Worm (Caenorhabditis elegans): ENCODE results near the gene ani-2.

The ani-2 gene

ce11 chrII:6327317-6327716 lies 37.9 kb downstream of the ani-2 start:
- TF ChIP-seq tbx-37 (GFP tag; conservative IDR thresholded peaks at IDR 0.05) (no peak), tbx-11 (GFP tag; IDR thresholded peaks at IDR 0.05) (no peak), B0310.2 (tag; optimal IDR thresholded peaks at IDR 0.05) (no peak), tra-4 (tag; optimal IDR thresholded peaks at IDR 0.05) (no peak), F13C5.2 (tag; optimal IDR thresholded peaks at IDR 0.05) (no peak), hmbx-1 (tag; optimal IDR thresholded peaks at IDR 0.05) (no peak), hmg-4 (GFP tag; optimal IDR thresholded peaks at IDR 0.05) (no peak), ceh-36 (tag; optimal IDR thresholded peaks at IDR 0.05) (no peak), ets-7 (tag; optimal IDR thresholded peaks at IDR 0.05) (no peak), scrt-1 (GFP tag; IDR thresholded peaks at IDR 0.05) (no peak), sea-1 (GFP tag; conservative IDR thresholded peaks at IDR 0.05) (no peak), pes-1 (GFP tag; IDR thresholded peaks at IDR 0.05) (no peak), aly-1 (tag; optimal IDR thresholded peaks at IDR 0.05) (no peak)

DNA sequence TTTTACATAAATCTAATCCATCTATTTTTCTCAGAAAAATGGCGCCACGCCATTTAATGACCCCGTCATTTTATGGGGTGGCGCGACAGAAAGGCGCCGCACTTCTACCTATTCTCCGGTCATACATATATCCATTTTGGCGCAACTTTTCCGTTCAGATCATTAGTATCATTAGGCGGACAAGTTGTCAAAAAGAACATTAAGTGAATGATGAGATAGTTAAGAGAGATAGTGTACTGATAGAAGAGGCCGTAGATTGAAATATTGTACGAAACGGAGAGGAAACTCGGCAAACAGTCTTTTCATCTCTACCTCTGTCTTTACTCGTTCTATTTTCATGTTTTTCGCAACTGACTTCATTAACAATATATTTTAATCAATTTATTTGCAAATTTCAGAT lies 41.1 kb downstream of the ani-2 start, which contains the start of gene sma-6:
TSS of gene sma-6 (plus strand) at position 399 of the 400 bp plus-strand sequence.
- TF ChIP-seq pes-1 (GFP tag; IDR thresholded peaks at IDR 0.05) = no peak
- no peak for TF ChIP-seq B0310.2 (tag; optimal IDR thresholded peaks at IDR 0.05)
- TF ChIP-seq sea-1 (GFP tag; conservative IDR thresholded peaks at IDR 0.05) = no peak
- TF ChIP-seq hnd-1 (tag; optimal IDR thresholded peaks at IDR 0.05) = no peak
- no peak for TF ChIP-seq aly-1 (tag; optimal IDR thresholded peaks at IDR 0.05)
- no peak for TF ChIP-seq tbx-11 (GFP tag; IDR thresholded peaks at IDR 0.05)
- no peak for TF ChIP-seq ama-1 (optimal IDR thresholded peaks at IDR 0.05)
- no peak for TF ChIP-seq tra-4 (tag; optimal IDR thresholded peaks at IDR 0.05)
- no peak for TF ChIP-seq F13C5.2 (tag; optimal IDR thresholded peaks at IDR 0.05)
- TF ChIP-seq tbx-37 (GFP tag; conservative IDR thresholded peaks at IDR 0.05) = no peak
- no peak for TF ChIP-seq hmbx-1 (tag; optimal IDR thresholded peaks at IDR 0.05)

DNA sequence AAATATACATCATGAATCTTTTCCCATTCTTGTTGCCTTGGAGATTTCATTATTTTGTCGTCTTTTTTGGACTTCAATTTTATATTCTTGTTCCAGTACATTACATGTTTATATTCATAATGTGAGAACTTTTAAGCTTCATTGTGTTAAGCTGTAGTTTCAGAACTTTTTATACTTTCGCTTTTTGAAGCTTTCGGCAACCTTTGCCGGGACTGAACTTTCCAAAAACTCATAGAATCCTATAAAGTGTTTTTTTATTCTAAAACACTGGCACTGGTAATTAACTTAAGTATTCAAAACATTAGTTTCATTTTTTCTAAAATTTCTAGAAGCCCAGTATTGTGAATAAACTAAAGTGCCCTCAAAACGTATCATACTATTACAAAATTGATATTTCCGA lies 42.2 kb downstream of the ani-2 start, which contains the start of gene C32D5.4:
TSS of gene C32D5.4 (minus strand) at position 101 of the 400 bp plus-strand sequence.
- TF ChIP-seq tra-4 (tag; optimal IDR thresholded peaks at IDR 0.05) (no peak), hmbx-1 (tag; optimal IDR thresholded peaks at IDR 0.05) (no peak), hnd-1 (tag; optimal IDR thresholded peaks at IDR 0.05) (no peak), scrt-1 (GFP tag; IDR thresholded peaks at IDR 0.05) (no peak), ets-7 (tag; optimal IDR thresholded peaks at IDR 0.05) (no peak), ama-1 (optimal IDR thresholded peaks at IDR 0.05) (no peak)

DNA sequence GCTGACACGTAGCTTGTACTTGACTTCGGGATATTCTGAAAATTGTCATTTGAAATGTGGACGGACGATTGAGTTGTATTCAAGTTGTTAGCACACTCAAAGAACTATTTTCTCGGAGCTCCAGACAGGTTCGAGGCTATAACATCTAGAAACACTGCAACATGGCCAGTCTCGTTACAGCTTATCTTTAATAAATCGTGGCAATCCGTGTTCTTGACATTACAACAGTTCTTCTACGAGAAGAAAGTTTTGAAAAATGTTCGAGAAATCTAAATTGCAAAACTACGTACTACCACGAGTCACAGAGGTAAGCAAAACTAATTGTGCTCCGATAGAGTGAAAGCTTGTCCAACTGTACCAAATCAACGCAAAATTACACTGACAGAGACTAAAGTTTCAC lies 43.1 kb downstream of the ani-2 start:
- TF ChIP-seq tbx-11 (GFP tag; IDR thresholded peaks at IDR 0.05) = no peak
- TF ChIP-seq ceh-13 (GFP tag; optimal IDR thresholded peaks at IDR 0.05) = no peak
- no peak for TF ChIP-seq hmbx-1 (tag; optimal IDR thresholded peaks at IDR 0.05)
- no peak for TF ChIP-seq scrt-1 (GFP tag; IDR thresholded peaks at IDR 0.05)
- no peak for TF ChIP-seq aly-1 (tag; optimal IDR thresholded peaks at IDR 0.05)

DNA sequence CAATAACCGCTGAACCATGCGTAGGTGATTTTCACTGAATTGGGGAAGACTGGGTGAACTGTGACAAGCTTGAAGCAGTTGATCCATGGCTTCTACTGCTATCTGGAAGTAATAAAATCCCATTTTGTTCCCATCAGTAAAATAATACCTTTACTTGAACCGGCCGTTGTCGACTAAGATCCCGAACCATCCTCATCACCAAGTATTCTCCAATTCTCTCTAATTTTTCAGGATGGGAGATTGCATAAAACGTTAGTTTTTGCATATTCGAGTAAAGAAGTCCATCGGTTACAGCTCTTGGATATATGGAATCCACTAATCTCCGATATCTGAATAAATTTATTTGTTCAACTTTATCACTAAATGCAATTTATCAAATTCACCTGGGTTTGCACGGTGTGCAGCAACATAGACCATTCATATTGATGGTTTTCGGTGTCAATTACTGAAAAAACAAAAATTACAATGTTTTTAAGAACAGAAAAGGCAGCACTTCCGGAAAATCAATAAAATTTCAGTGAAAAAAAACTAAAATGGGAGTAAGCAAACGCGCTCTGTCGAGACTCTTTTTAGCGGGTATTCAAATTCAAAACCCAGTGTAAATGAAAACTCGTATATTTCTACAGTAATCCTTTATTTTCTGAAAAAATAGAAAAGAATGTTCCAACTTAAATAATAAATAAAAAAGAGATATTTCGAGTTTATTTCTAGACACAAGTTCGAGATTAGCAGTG lies 44.3 kb downstream of the ani-2 start, which contains the start of gene efr-3:
TSS of gene efr-3 (minus strand) at position 505 of the 734 bp plus-strand sequence.
- TF ChIP-seq pes-1 (GFP tag; IDR thresholded peaks at IDR 0.05) = no peak
- TF ChIP-seq F13C5.2 (tag; optimal IDR thresholded peaks at IDR 0.05) = no peak
- TF ChIP-seq ceh-36 (tag; optimal IDR thresholded peaks at IDR 0.05) = no peak
- TF ChIP-seq tbx-11 (GFP tag; IDR thresholded peaks at IDR 0.05) = no peak

ce11 chrII:6311888-6312287 lies 53.3 kb downstream of the ani-2 start:
- TF ChIP-seq pes-1 (GFP tag; IDR thresholded peaks at IDR 0.05) (no peak), aly-1 (tag; optimal IDR thresholded peaks at IDR 0.05) (no peak), hnd-1 (tag; optimal IDR thresholded peaks at IDR 0.05) (no peak), ama-1 (optimal IDR thresholded peaks at IDR 0.05) (no peak), scrt-1 (GFP tag; IDR thresholded peaks at IDR 0.05) (no peak), tbx-37 (GFP tag; conservative IDR thresholded peaks at IDR 0.05) (no peak), ceh-13 (GFP tag; optimal IDR thresholded peaks at IDR 0.05) (no peak), ceh-36 (tag; optimal IDR thresholded peaks at IDR 0.05) (no peak), F13C5.2 (tag; optimal IDR thresholded peaks at IDR 0.05) (no peak), tbx-11 (GFP tag; IDR thresholded peaks at IDR 0.05) (no peak), sea-1 (GFP tag; conservative IDR thresholded peaks at IDR 0.05) (no peak), ets-7 (tag; optimal IDR thresholded peaks at IDR 0.05) (no peak), B0310.2 (tag; optimal IDR thresholded peaks at IDR 0.05) (no peak), tra-4 (tag; optimal IDR thresholded peaks at IDR 0.05) (no peak), flt-1 (GFP tag; IDR thresholded peaks at IDR 0.05) (no peak), hmbx-1 (tag; optimal IDR thresholded peaks at IDR 0.05) (no peak), hmg-4 (GFP tag; optimal IDR thresholded peaks at IDR 0.05) (no peak)

DNA sequence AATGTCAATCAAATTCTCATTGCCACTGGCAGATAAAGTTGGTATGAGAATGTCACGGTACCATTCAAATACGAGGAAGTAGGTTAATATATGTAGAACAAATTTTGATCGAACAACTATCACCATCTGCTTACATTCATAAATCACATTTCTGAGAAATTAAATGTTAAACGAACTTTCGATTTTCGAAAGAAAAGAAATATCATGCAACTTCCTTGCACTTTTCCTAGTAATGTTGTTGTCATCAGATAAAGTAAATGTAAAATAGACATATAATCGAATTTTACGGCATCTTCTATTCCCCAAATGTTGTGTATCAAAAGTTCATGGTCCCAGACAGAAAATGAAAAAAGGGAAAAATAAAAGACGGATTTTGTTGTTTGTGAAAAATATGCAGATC lies 53.7 kb downstream of the ani-2 start:
- TF ChIP-seq ama-1 (optimal IDR thresholded peaks at IDR 0.05) (no peak), scrt-1 (GFP tag; IDR thresholded peaks at IDR 0.05) (no peak), ceh-36 (tag; optimal IDR thresholded peaks at IDR 0.05) (no peak), sea-1 (GFP tag; conservative IDR thresholded peaks at IDR 0.05) (no peak)

All from whole organism, early embryonic.